Fruit fly (Drosophila melanogaster) whole organism, embryonic: ENCODE results near the gene CG33160.
A peak's percentile ranks its signal among the peaks of the same experiment; 100 is the strongest.

Source experiments
- Abd-B ChIP-seq: fragments of 200-800 bp; sonication (Bioruptor generic); optimal IDR thresholded peaks from 2 replicates; lab custom pipeline; 2018; ENCODE audit warnings: missing biosample characterization, mild to moderate bottlenecking, missing genetic modification characterization, moderate library complexity
- B-H1 ChIP-seq: fragments of 200-800 bp; sonication (Bioruptor generic); IDR thresholded peaks from 3 replicates; pipeline ENCODE4 v1.3.6; 2022; ENCODE audit warnings: missing biosample characterization, missing genetic modification characterization
- CG11723 ChIP-seq: fragments of 200-800 bp; sonication (Bioruptor generic); optimal IDR thresholded peaks from 2 replicates; lab custom pipeline; 2017; ENCODE audit warnings: missing biosample characterization, mild to moderate bottlenecking, missing genetic modification characterization
- CG12104 ChIP-seq: fragments of 200-800 bp; sonication (Bioruptor generic); optimal IDR thresholded peaks from 3 replicates; lab custom pipeline; 2016; ENCODE audit warnings: missing biosample characterization, missing genetic modification characterization
- CG12299 ChIP-seq: fragments of 200-800 bp; sonication (Bioruptor generic); optimal IDR thresholded peaks from 2 replicates; lab custom pipeline; 2018; ENCODE audit warnings: missing biosample characterization, mild to moderate bottlenecking, missing genetic modification characterization
- CG12942 ChIP-seq: fragments of 200-800 bp; sonication (Bioruptor generic); optimal IDR thresholded peaks from 3 replicates; lab custom pipeline; 2016; ENCODE audit warnings: missing biosample characterization, missing genetic modification characterization
- CG14667 ChIP-seq: fragments of 200-800 bp; sonication (Bioruptor generic); IDR thresholded peaks from 2 replicates; pipeline ENCODE4 v1.3.6; 2022; ENCODE audit warnings: missing biosample characterization, missing genetic modification characterization
- CG1603 ChIP-seq: fragments of 200-800 bp; sonication (Bioruptor generic); optimal IDR thresholded peaks from 2 replicates; lab custom pipeline; 2019; ENCODE audit warnings: missing biosample characterization, mild to moderate bottlenecking, missing genetic modification characterization, moderate library complexity
- CG17359 ChIP-seq: fragments of 200-800 bp; sonication (Bioruptor generic); optimal IDR thresholded peaks from 3 replicates; lab custom pipeline; 2018; ENCODE audit warnings: missing biosample characterization, mild to moderate bottlenecking, missing genetic modification characterization, moderate library complexity
- CG17568 ChIP-seq: fragments of 200-800 bp; sonication (Bioruptor generic); optimal IDR thresholded peaks from 2 replicates; lab custom pipeline; 2018; ENCODE audit warnings: missing biosample characterization, mild to moderate bottlenecking, missing genetic modification characterization, moderate library complexity
- CG18619 ChIP-seq: fragments of 200-800 bp; sonication (Bioruptor generic); optimal IDR thresholded peaks from 3 replicates; lab custom pipeline; 2017; ENCODE audit warnings: missing biosample characterization, mild to moderate bottlenecking, missing genetic modification characterization
- CG2875 ChIP-seq: fragments of 200-800 bp; sonication (Bioruptor generic); optimal IDR thresholded peaks from 2 replicates; lab custom pipeline; 2017; ENCODE audit warnings: missing biosample characterization, mild to moderate bottlenecking, missing genetic modification characterization, missing genetic modification reagents
- CG3065 ChIP-seq: fragments of 200-800 bp; sonication (Bioruptor generic); optimal IDR thresholded peaks from 2 replicates; lab custom pipeline; 2016; ENCODE audit warnings: missing biosample characterization, missing genetic modification characterization
- CG31365 ChIP-seq: fragments of 200-800 bp; sonication (Bioruptor generic); optimal IDR thresholded peaks from 2 replicates; lab custom pipeline; 2018; ENCODE audit warnings: missing biosample characterization, mild to moderate bottlenecking, missing genetic modification characterization
- CG3407 ChIP-seq: fragments of 200-800 bp; sonication (Bioruptor generic); optimal IDR thresholded peaks from 2 replicates; lab custom pipeline; 2018; ENCODE audit warnings: missing biosample characterization, mild to moderate bottlenecking, missing genetic modification characterization
- CG43689 ChIP-seq: fragments of 200-800 bp; sonication (Bioruptor generic); IDR thresholded peaks from 2 replicates; pipeline ENCODE4 v1.3.6; 2022; ENCODE audit warnings: missing biosample characterization, missing genetic modification characterization
- CG7372 ChIP-seq: fragments of 200-800 bp; sonication (Bioruptor generic); IDR thresholded peaks from 2 replicates; pipeline ENCODE4 v1.3.6; 2022; ENCODE audit warnings: missing biosample characterization, missing genetic modification characterization
- CG8089 ChIP-seq: fragments of 200-800 bp; sonication (Bioruptor generic); optimal IDR thresholded peaks from 3 replicates; lab custom pipeline; 2016; ENCODE audit warnings: missing biosample characterization, missing genetic modification characterization
- CG9817 ChIP-seq: fragments of 200-800 bp; sonication (Bioruptor generic); optimal IDR thresholded peaks from 2 replicates; lab custom pipeline; 2018; ENCODE audit warnings: missing biosample characterization, mild to moderate bottlenecking, missing genetic modification characterization, moderate library complexity
- Dad ChIP-seq: fragments of 200-800 bp; sonication (Bioruptor generic); optimal IDR thresholded peaks from 3 replicates; lab custom pipeline; 2016; ENCODE audit warnings: missing biosample characterization, missing genetic modification characterization
- Dref ChIP-seq: fragments of 200-800 bp; sonication (Bioruptor generic); IDR thresholded peaks from 2 replicates; pipeline ENCODE4 v1.3.6; 2022; ENCODE audit warnings: missing biosample characterization, missing genetic modification characterization
- Gug ChIP-seq: fragments of 200-800 bp; sonication (Bioruptor generic); IDR thresholded peaks from 4 replicates; pipeline ENCODE4 v1.3.6; 2022; ENCODE audit warnings: missing biosample characterization, missing genetic modification characterization
- Hey ChIP-seq: fragments of 200-800 bp; sonication (Bioruptor generic); optimal IDR thresholded peaks from 3 replicates; lab custom pipeline; 2018; ENCODE audit warnings: missing biosample characterization, mild to moderate bottlenecking, missing genetic modification characterization
- Hr3 ChIP-seq: fragments of 200-800 bp; sonication (Bioruptor generic); optimal IDR thresholded peaks from 3 replicates; lab custom pipeline; 2016; ENCODE audit warnings: missing biosample characterization, missing genetic modification characterization
- Hr39 ChIP-seq: fragments of >200 bp; optimal IDR thresholded peaks from 2 replicates; lab custom pipeline; 2017
- Hr51 ChIP-seq, 2 experiments: fragments of 200-800 bp; sonication (Bioruptor generic); optimal IDR thresholded peaks; 2 replicates in 1 of 2; 3 replicates in 1 of 2; lab custom pipeline; 2016 to 2018; ENCODE audit warnings: missing biosample characterization in 2 of 2, missing genetic modification characterization in 2 of 2, mild to moderate bottlenecking in 1 of 2, moderate library complexity in 1 of 2
- Mes4 ChIP-seq: fragments of 200-800 bp; sonication (Bioruptor generic); optimal IDR thresholded peaks from 2 replicates; lab custom pipeline; 2016; ENCODE audit warnings: missing biosample characterization, missing genetic modification characterization
- NC2α ChIP-seq: fragments of 200-800 bp; sonication (Bioruptor generic); optimal IDR thresholded peaks from 2 replicates; lab custom pipeline; 2016; ENCODE audit warnings: missing biosample characterization, missing genetic modification characterization
- Oaz ChIP-seq: fragments of 200-800 bp; sonication (Bioruptor generic); IDR thresholded peaks from 2 replicates; pipeline ENCODE4 v1.3.6; 2022; ENCODE audit warnings: missing biosample characterization, missing genetic modification characterization
- PHDP ChIP-seq: fragments of 200-800 bp; sonication (Bioruptor generic); optimal IDR thresholded peaks from 3 replicates; lab custom pipeline; 2018; ENCODE audit warnings: missing biosample characterization, mild to moderate bottlenecking, missing genetic modification characterization, moderate library complexity
- Spps ChIP-seq: fragments of 200-800 bp; sonication (Bioruptor generic); optimal IDR thresholded peaks from 2 replicates; lab custom pipeline; 2018; ENCODE audit warnings: missing biosample characterization, mild to moderate bottlenecking, missing genetic modification characterization
- Tbp ChIP-seq: fragments of >200 bp; optimal IDR thresholded peaks from 2 replicates; lab custom pipeline; 2018; ENCODE audit warnings: missing biosample characterization, missing genetic modification characterization
- al ChIP-seq: fragments of 200-800 bp; sonication (Bioruptor generic); IDR thresholded peaks from 2 replicates; pipeline ENCODE4 v1.3.6; 2022; ENCODE audit warnings: missing biosample characterization, missing genetic modification characterization
- az2 ChIP-seq: fragments of 200-800 bp; sonication (Bioruptor generic); optimal IDR thresholded peaks from 3 replicates; lab custom pipeline; 2016; ENCODE audit warnings: missing biosample characterization, missing genetic modification characterization
- btn ChIP-seq: fragments of 200-800 bp; sonication (Bioruptor generic); optimal IDR thresholded peaks from 2 replicates; lab custom pipeline; 2016; ENCODE audit warnings: missing biosample characterization, missing genetic modification characterization
- dpn ChIP-seq, 2 experiments: fragments of 200-800 bp; sonication (Bioruptor generic); optimal IDR thresholded peaks; 3 replicates each; lab custom pipeline; 2016; ENCODE audit warnings: missing biosample characterization in 2 of 2, missing genetic modification characterization in 2 of 2
- ewg ChIP-seq: fragments of 200-800 bp; sonication (Bioruptor generic); optimal IDR thresholded peaks from 3 replicates; lab custom pipeline; 2017; ENCODE audit warnings: mild to moderate bottlenecking, missing biosample characterization, missing genetic modification reagents, missing genetic modification characterization
- ftz-f1 ChIP-seq: fragments of 200-800 bp; sonication (Bioruptor generic); optimal IDR thresholded peaks from 2 replicates; lab custom pipeline; 2016; ENCODE audit warnings: missing biosample characterization, missing genetic modification characterization
- hkb ChIP-seq, 2 experiments: fragments of 200-800 bp in 1 of 2; fragments of >200 bp in 1 of 2; sonication (Bioruptor generic) in 1 of 2; IDR thresholded peaks in 1 of 2; optimal IDR thresholded peaks in 1 of 2; 2 replicates each; pipeline versions ENCODE4 v1.3.6 to Lab custom; 2017 to 2022; ENCODE audit warnings: missing biosample characterization in 1 of 2, missing genetic modification characterization in 1 of 2
- ind ChIP-seq: fragments of 200-800 bp; sonication (Bioruptor generic); optimal IDR thresholded peaks from 3 replicates; lab custom pipeline; 2016; ENCODE audit warnings: missing biosample characterization, missing genetic modification characterization
- knrl ChIP-seq: fragments of 200-800 bp; sonication (Bioruptor generic); IDR thresholded peaks from 3 replicates; pipeline ENCODE4 v1.3.6; 2022; ENCODE audit warnings: missing biosample characterization, missing genetic modification characterization; ENCODE audit not compliant: partially characterized antibody
- odd ChIP-seq: fragments of 200-800 bp; sonication (Bioruptor generic); optimal IDR thresholded peaks from 2 replicates; lab custom pipeline; 2017; ENCODE audit warnings: missing biosample characterization, mild to moderate bottlenecking, missing genetic modification characterization
- pb ChIP-seq: fragments of 200-800 bp; sonication (Bioruptor generic); optimal IDR thresholded peaks from 3 replicates; lab custom pipeline; 2016; ENCODE audit warnings: missing biosample characterization, missing genetic modification characterization
- pfk ChIP-seq: fragments of 200-800 bp; sonication (Bioruptor generic); optimal IDR thresholded peaks from 2 replicates; lab custom pipeline; 2018; ENCODE audit warnings: missing biosample characterization, mild to moderate bottlenecking, missing genetic modification characterization, moderate library complexity
- pzg ChIP-seq: fragments of 200-800 bp; sonication (Bioruptor generic); optimal IDR thresholded peaks from 3 replicates; lab custom pipeline; 2018; ENCODE audit warnings: missing biosample characterization, mild to moderate bottlenecking, missing genetic modification characterization, moderate library complexity
- run ChIP-seq: fragments of 200-800 bp; sonication (Bioruptor generic); optimal IDR thresholded peaks from 3 replicates; lab custom pipeline; 2018; ENCODE audit warnings: missing biosample characterization, mild to moderate bottlenecking, missing genetic modification characterization
- sens ChIP-seq: fragments of 200-800 bp; sonication (Bioruptor generic); peaks from one replicate; lab custom pipeline; 2016; ENCODE audit warnings: missing biosample characterization, missing genetic modification characterization
- sens-2 ChIP-seq: fragments of 200-800 bp; sonication (Bioruptor generic); IDR thresholded peaks from 2 replicates; pipeline ENCODE4 v1.3.6; 2022; ENCODE audit warnings: missing biosample characterization, missing genetic modification characterization
- tna ChIP-seq: fragments of 200-800 bp; sonication (Bioruptor generic); IDR thresholded peaks from 2 replicates; pipeline ENCODE4 v1.3.6; 2022; ENCODE audit warnings: missing biosample characterization, missing genetic modification characterization; ENCODE audit not compliant: partially characterized antibody
- unpg ChIP-seq: fragments of 200-800 bp; sonication (Bioruptor generic); optimal IDR thresholded peaks from 3 replicates; lab custom pipeline; 2018; ENCODE audit warnings: missing biosample characterization, mild to moderate bottlenecking, missing genetic modification characterization, moderate library complexity
- zfh1 ChIP-seq: fragments of 200-800 bp; sonication (Bioruptor generic); IDR thresholded peaks from 3 replicates; pipeline ENCODE4 v1.3.6; 2022; ENCODE audit warnings: missing biosample characterization, missing genetic modification characterization

CG33160 gene

dm6 chr3L:3194059-3194458 is 12.1 kb downstream of the CG33160 start (continued):
- TF ChIP-seq CG18619 (GFP tag; lab: Kevin White, UChicago), result peak; percentile 90
- peak; percentile 89 for TF ChIP-seq Hr3 (GFP tag; lab: Kevin White, UChicago)
- peak; percentile 92 for TF ChIP-seq CG7372 (GFP tag; lab: Robert Waterston, UW)
- TF ChIP-seq pb (GFP tag; lab: Kevin White, UChicago), result no peak
- TF ChIP-seq CG1603, result peak; percentile 88
- peak; percentile 82 for TF ChIP-seq CG9817 (tag; lab: Kevin White, UChicago)
- peak; percentile 8 for TF ChIP-seq Mes4 (GFP tag; lab: Kevin White, UChicago)
- TF ChIP-seq pzg (GFP tag; lab: Kevin White, UChicago), result peak; percentile 12
- TF ChIP-seq CG3065 (GFP tag; lab: Kevin White, UChicago), result peak; percentile 63
- peak; percentile 89 for TF ChIP-seq run
- TF ChIP-seq Hey (tag; lab: Kevin White, UChicago), result no peak
- TF ChIP-seq CG43689 (GFP tag; lab: Robert Waterston, UW), result peak; percentile 77
- TF ChIP-seq odd (GFP tag; lab: Kevin White, UChicago), result peak; percentile 86
- no peak for TF ChIP-seq CG17568 (GFP tag; lab: Kevin White, UChicago)
- no peak for TF ChIP-seq btn (GFP tag; lab: Kevin White, UChicago)
- TF ChIP-seq CG2875 (GFP tag; lab: Kevin White, UChicago), result peak; percentile 91
- peak; percentile 89 for TF ChIP-seq CG12104 (GFP tag; lab: Kevin White, UChicago)
- peak; percentile 94 for TF ChIP-seq ewg (GFP tag; lab: Kevin White, UChicago)
- peak; percentile 92 for TF ChIP-seq sens-2 (GFP tag; lab: Robert Waterston, UW)
- TF ChIP-seq PHDP (tag; lab: Kevin White, UChicago), result peak; percentile 95
- peak; percentile 88 for TF ChIP-seq Abd-B (GFP tag; lab: Kevin White, UChicago)
- no peak for TF ChIP-seq ftz-f1 (GFP tag; lab: Kevin White, UChicago)
- peak; percentile 98 for TF ChIP-seq CG17359 (tag; lab: Kevin White, UChicago)
- TF ChIP-seq az2 (GFP tag; lab: Kevin White, UChicago), result peak; percentile 91
- TF ChIP-seq ind (GFP tag; lab: Kevin White, UChicago), result peak; percentile 88
- no peak for TF ChIP-seq tna (GFP tag; lab: Robert Waterston, UW)
- no peak for TF ChIP-seq Hr39 (lab: Kevin White, UChicago)
- peak; percentile 2 for TF ChIP-seq pfk (GFP tag; lab: Kevin White, UChicago)
- TF ChIP-seq CG31365, result peak; percentile 72
- 0 out of 3 replicates have a peak, but pooled peaks have one; percentile 12 for TF ChIP-seq knrl (GFP tag; lab: Robert Waterston, UW)
- peak; percentile 58 for TF ChIP-seq Dad (GFP tag; lab: Kevin White, UChicago)
- TF ChIP-seq hkb (optimal IDR thresholded peaks at IDR 0.05; lab: Kevin White, UChicago), result no peak
- TF ChIP-seq hkb (GFP tag; IDR thresholded peaks at IDR 0.05; lab: Robert Waterston, UW), result peak; percentile 97
- peak; percentile 40 to 92 for TF ChIP-seq dpn (GFP tag; optimal IDR thresholded peaks at IDR 0.05; lab: Kevin White, UChicago)
- no peak for TF ChIP-seq Dref (GFP tag; lab: Robert Waterston, UW)
- no peak for TF ChIP-seq CG8089 (GFP tag; lab: Kevin White, UChicago)
- TF ChIP-seq CG12942 (GFP tag; lab: Kevin White, UChicago), result peak; percentile 80
- TF ChIP-seq CG11723 (GFP tag; lab: Kevin White, UChicago), result peak; percentile 83
- peak; percentile 88 for TF ChIP-seq Gug (GFP tag; lab: Robert Waterston, UW)
- TF ChIP-seq CG14667 (GFP tag; lab: Robert Waterston, UW), result peak; percentile 90
- peak; percentile 95 for TF ChIP-seq unpg
- peak; percentile 95 for TF ChIP-seq zfh1 (GFP tag; lab: Robert Waterston, UW)
- peak; percentile 89 for TF ChIP-seq Spps (tag; lab: Kevin White, UChicago)
- peak; percentile 96 for TF ChIP-seq sens
- TF ChIP-seq Oaz (GFP tag; lab: Robert Waterston, UW), result peak; percentile 86
- no peak for TF ChIP-seq NC2α
- TF ChIP-seq al (GFP tag; lab: Robert Waterston, UW), result peak; percentile 80
- TF ChIP-seq CG12299 (tag; lab: Kevin White, UChicago), result peak; percentile 93
- TF ChIP-seq Tbp, result no peak
- TF ChIP-seq Hr51 (GFP tag; optimal IDR thresholded peaks at IDR 0.05; lab: Kevin White, UChicago), result peak; percentile 72 to 95
- peak; percentile 80 for TF ChIP-seq CG3407 (GFP tag; lab: Kevin White, UChicago)
- TF ChIP-seq B-H1 (GFP tag; lab: Robert Waterston, UW), result peak; percentile 93
